Worm (Caenorhabditis elegans): ENCODE measurements around the gene vps-8.

Gene vps-8

ce11 chrIV:12282873-12283272 lies 7.1 kb upstream of the vps-8 start, which contains the start of gene hpo-12:
hpo-12 (plus strand) TSS chrIV:12283173.
- TF ChIP-seq unc-62 (GFP tag; optimal IDR thresholded peaks at IDR 0.05 in 1 of 2): peak in 1 of 2 experiments; percentile 44
- no peak for TF ChIP-seq unc-62 (tag; optimal IDR thresholded peaks at IDR 0.05)
- TF ChIP-seq zfp-3 (GFP tag; conservative IDR thresholded peaks at IDR 0.05): no peak

ce11 chrIV:12282157-12282789 lies 6.5 kb upstream of the vps-8 start, which contains the start of the genes C42C1.12 and C42C1.19:
C42C1.12 (minus strand) TSS chrIV:12282207.
C42C1.19 (plus strand) TSS chrIV:12282739.
- TF ChIP-seq mes-2 (tag; optimal IDR thresholded peaks at IDR 0.05; ENCODE audit: poor library complexity, severe bottlenecking) (peak; percentile 45), ztf-7 (tag; optimal IDR thresholded peaks at IDR 0.05) (peak; percentile 73), hlh-30 (tag; optimal IDR thresholded peaks at IDR 0.05; ENCODE audit: insufficient read depth) (no peak), dve-1 (tag; optimal IDR thresholded peaks at IDR 0.05; ENCODE audit: insufficient read depth) (peak; percentile 7), dpl-1 (GFP tag; optimal IDR thresholded peaks at IDR 0.05) (peak; percentile 53), lsy-2 (tag; optimal IDR thresholded peaks at IDR 0.05) (peak in 1 of 2 experiments; percentile 73), F44E2.7 (GFP tag; IDR thresholded peaks at IDR 0.05) (no peak), nhr-25 (tag; optimal IDR thresholded peaks at IDR 0.05; ENCODE audit: borderline replicate concordance, insufficient read depth) (no peak), aha-1 (tag) (no peak)

- TF ChIP-seq zfp-3 (GFP tag; conservative IDR thresholded peaks at IDR 0.05): no peak
- TF ChIP-seq daf-16 (GFP tag; optimal IDR thresholded peaks at IDR 0.05): no peak
- peak; percentile 16 for TF ChIP-seq daf-16 (tag; optimal IDR thresholded peaks at IDR 0.05)
- peak; percentile 20 for TF ChIP-seq nhr-28 (tag; optimal IDR thresholded peaks at IDR 0.05)
- TF ChIP-seq dve-1 (tag; optimal IDR thresholded peaks at IDR 0.05; ENCODE audit: insufficient read depth): peak; percentile 27
- TF ChIP-seq daf-8 (GFP tag; IDR thresholded peaks at IDR 0.05): no peak
- TF ChIP-seq dmd-6 (GFP tag; IDR thresholded peaks at IDR 0.05): peak; percentile 42; the same call in 1 of the 2 replicates
- TF ChIP-seq hlh-11 (tag; optimal IDR thresholded peaks at IDR 0.05): peak; percentile 2
Measured at ce11 chrIV:12279340-12279739, 3.5 kb upstream of the vps-8 start, which contains the start of gene ltah-1.1. ltah-1.1 (plus strand) TSS chrIV:12279622.

- TF ChIP-seq dmd-9 (GFP tag; IDR thresholded peaks at IDR 0.05) (no peak), Y48G9A.11 (GFP tag; IDR thresholded peaks at IDR 0.05) (no peak), lir-3 (tag; optimal IDR thresholded peaks at IDR 0.05) (no peak), unc-62 (GFP tag; optimal IDR thresholded peaks at IDR 0.05 in 1 of 2) (peak in 1 of 2 experiments; percentile 84), unc-62 (tag; optimal IDR thresholded peaks at IDR 0.05) (no peak), nhr-6 (tag; optimal IDR thresholded peaks at IDR 0.05) (peak; percentile 20), tag-97 (GFP tag; IDR thresholded peaks at IDR 0.05) (no peak), mes-2 (tag; optimal IDR thresholded peaks at IDR 0.05; ENCODE audit: poor library complexity, severe bottlenecking) (peak; percentile 88), mxl-2 (GFP tag; conservative IDR thresholded peaks at IDR 0.05) (no peak), php-3 (GFP tag; IDR thresholded peaks at IDR 0.05) (no peak), unc-130 (GFP tag; optimal IDR thresholded peaks at IDR 0.05) (peak; percentile 50), unc-39 (tag; optimal IDR thresholded peaks at IDR 0.05) (no peak), hlh-11 (tag; optimal IDR thresholded peaks at IDR 0.05) (no peak), Y5F2A.4 (GFP tag; optimal IDR thresholded peaks at IDR 0.05) (no peak), lsy-2 (tag; optimal IDR thresholded peaks at IDR 0.05) (peak in 1 of 2 experiments; percentile 72), hif-1 (tag; optimal IDR thresholded peaks at IDR 0.05) (peak in 1 of 2 experiments; percentile 11)
Measured at ce11 chrIV:12278507-12278906, 2.7 kb upstream of the vps-8 start, which contains the start of the genes tag-335 and vkmt-1. tag-335 (minus strand) TSS chrIV:12278594. vkmt-1 (plus strand) TSS chrIV:12278725.

- TF ChIP-seq madf-5 (GFP tag; IDR thresholded peaks at IDR 0.05): no peak
Measured at ce11 chrIV:12274365-12274764, 1.4 kb downstream of the vps-8 start.
